Worm (Caenorhabditis elegans) whole organism, L4 larva: Measurements from ENCODE around the gene acbp-3.

Experiments used
- ama-1 ChIP-seq: fragments of 150-350 bp; optimal IDR thresholded peaks from 2 replicates; lab custom pipeline; 2014; ENCODE audit warnings: inconsistent platforms, mixed read lengths
- ceh-82 ChIP-seq: sonication (generic microtip); optimal IDR thresholded peaks from 2 replicates; lab custom pipeline; 2017; ENCODE audit warnings: missing biosample characterization, missing genetic modification characterization
- duxl-1 ChIP-seq: sonication (generic microtip); optimal IDR thresholded peaks from 2 replicates; lab custom pipeline; 2016; ENCODE audit warnings: mild to moderate bottlenecking, missing genetic modification characterization, moderate library complexity, missing compliant biosample characterization; ENCODE audit not compliant: poor library complexity
- fkh-10 ChIP-seq: fragments of 150-350 bp; optimal IDR thresholded peaks from 2 replicates; lab custom pipeline; 2014; ENCODE audit warnings: missing biosample characterization, missing genetic modification reagents, missing genetic modification characterization
- lir-3 ChIP-seq: sonication (generic microtip); optimal IDR thresholded peaks from 2 replicates; lab custom pipeline; 2016; ENCODE audit warnings: mild to moderate bottlenecking, missing genetic modification characterization, missing compliant biosample characterization
- lsy-2 ChIP-seq, 2 experiments: fragments of 150-350 bp in 1 of 2; sonication (generic microtip) in 1 of 2; optimal IDR thresholded peaks; 2 replicates each; lab custom pipeline; 2014 to 2017; ENCODE audit warnings: missing biosample characterization in 2 of 2, missing genetic modification characterization in 2 of 2
- nhr-11 ChIP-seq: fragments of 150-350 bp; optimal IDR thresholded peaks from 2 replicates; lab custom pipeline; 2014; ENCODE audit warnings: missing biosample characterization, missing genetic modification characterization
- set-16 ChIP-seq: fragments of 200-800 bp; sonication (Bioruptor generic); IDR thresholded peaks from 2 replicates; pipeline ENCODE4 v1.3.6; 2022; ENCODE audit warnings: missing genetic modification reagents, missing genetic modification characterization, missing compliant biosample characterization
- zip-11 ChIP-seq: fragments of 200-800 bp; sonication (Bioruptor generic); IDR thresholded peaks from 2 replicates; pipeline ENCODE4 v1.3.6; 2022; ENCODE audit warnings: missing genetic modification characterization, missing compliant biosample characterization

ce11 chrX:10900952-10901351 is 2.1 kb upstream of the acbp-3 start:
- TF ChIP-seq duxl-1 (tag; lab: Kevin White, UChicago) = no peak
- TF ChIP-seq ama-1 = no peak
- TF ChIP-seq set-16 (GFP tag; lab: Robert Waterston, UW) = no peak
- TF ChIP-seq lsy-2 (tag; optimal IDR thresholded peaks at IDR 0.05; lab: Kevin White, UChicago) = peak in 1 of 2 experiments; percentile 61
- TF ChIP-seq zip-11 = no peak
- TF ChIP-seq fkh-10 (GFP tag; lab: Kevin White, UChicago) = peak; percentile 80
- peak; percentile 87 for TF ChIP-seq nhr-11 (tag; lab: Kevin White, UChicago)
- TF ChIP-seq lir-3 (tag; lab: Kevin White, UChicago) = no peak
- TF ChIP-seq ceh-82 = no peak
